Fruit fly (Drosophila melanogaster) whole organism, embryonic: ENCODE data around the gene CG14961.

Experiments
- Bteb2 ChIP-seq: fragments of 200-800 bp; sonication (Bioruptor generic); optimal IDR thresholded peaks from 2 replicates; lab custom pipeline; 2016; ENCODE audit warnings: missing biosample characterization, missing genetic modification characterization
- CG10654 ChIP-seq: fragments of 200-800 bp; sonication (Bioruptor generic); optimal IDR thresholded peaks from 2 replicates; lab custom pipeline; 2016; ENCODE audit warnings: missing biosample characterization, missing genetic modification characterization
- CG11560 ChIP-seq: fragments of 200-800 bp; sonication (Bioruptor generic); IDR thresholded peaks from 3 replicates; pipeline ENCODE4 v1.3.6; 2022; ENCODE audit warnings: missing biosample characterization, missing genetic modification characterization
- CG13287 ChIP-seq: fragments of 200-800 bp; sonication (Bioruptor generic); IDR thresholded peaks from 2 replicates; pipeline ENCODE4 v1.3.6; 2022; ENCODE audit warnings: missing biosample characterization, missing genetic modification characterization; ENCODE audit not compliant: partially characterized antibody
- CG13775 ChIP-seq: fragments of 200-800 bp; sonication (Bioruptor generic); optimal IDR thresholded peaks from 3 replicates; lab custom pipeline; 2017; ENCODE audit warnings: missing biosample characterization, mild to moderate bottlenecking, missing genetic modification characterization
- CG14860 ChIP-seq: fragments of 200-800 bp; sonication (Bioruptor generic); IDR thresholded peaks from 3 replicates; pipeline ENCODE4 v1.3.6; 2022; ENCODE audit warnings: missing biosample characterization, missing genetic modification characterization; ENCODE audit not compliant: partially characterized antibody
- CG16815 ChIP-seq: fragments of 200-800 bp; sonication (Bioruptor generic); optimal IDR thresholded peaks from 3 replicates; lab custom pipeline; 2017; ENCODE audit warnings: missing biosample characterization, mild to moderate bottlenecking, missing genetic modification characterization
- CG17568 ChIP-seq: fragments of 200-800 bp; sonication (Bioruptor generic); optimal IDR thresholded peaks from 2 replicates; lab custom pipeline; 2018; ENCODE audit warnings: missing biosample characterization, mild to moderate bottlenecking, missing genetic modification characterization, moderate library complexity
- CG17829 ChIP-seq: fragments of 200-800 bp; optimal IDR thresholded peaks from 2 replicates; lab custom pipeline; 2019; ENCODE audit warnings: missing biosample characterization, mild to moderate bottlenecking, missing genetic modification characterization, moderate library complexity
- CG1832 ChIP-seq: fragments of 200-800 bp; sonication (Bioruptor generic); optimal IDR thresholded peaks from 2 replicates; lab custom pipeline; 2017; ENCODE audit warnings: missing biosample characterization, mild to moderate bottlenecking, missing genetic modification characterization, inconsistent platforms
- CG30431 ChIP-seq: fragments of 200-800 bp; sonication (Bioruptor generic); optimal IDR thresholded peaks from 2 replicates; lab custom pipeline; 2017; ENCODE audit warnings: missing biosample characterization, missing genetic modification characterization
- CG32772 ChIP-seq: fragments of 200-800 bp; sonication (Bioruptor generic); IDR thresholded peaks from 2 replicates; pipeline ENCODE4 v1.3.6; 2022; ENCODE audit warnings: missing biosample characterization, missing genetic modification characterization
- CG6683 ChIP-seq: fragments of 200-800 bp; sonication (Bioruptor generic); optimal IDR thresholded peaks from 2 replicates; lab custom pipeline; 2017; ENCODE audit warnings: missing biosample characterization, mild to moderate bottlenecking, missing genetic modification characterization, missing genetic modification reagents
- CG6791 ChIP-seq: fragments of 200-800 bp; sonication (Bioruptor generic); IDR thresholded peaks from 3 replicates; pipeline ENCODE4 v1.3.6; 2022; ENCODE audit warnings: missing biosample characterization, missing genetic modification characterization; ENCODE audit not compliant: partially characterized antibody
- CG7271 ChIP-seq: fragments of 200-800 bp; sonication (Bioruptor generic); optimal IDR thresholded peaks from 2 replicates; lab custom pipeline; 2018; ENCODE audit warnings: missing biosample characterization, mild to moderate bottlenecking, missing genetic modification characterization, moderate library complexity
- Chrac-16 ChIP-seq: fragments of 200-800 bp; sonication (Bioruptor generic); optimal IDR thresholded peaks from 3 replicates; lab custom pipeline; 2016; ENCODE audit warnings: missing biosample characterization, missing genetic modification characterization
- CkIIα-i1 ChIP-seq: fragments of 200-800 bp; sonication (Bioruptor generic); IDR thresholded peaks from 2 replicates; pipeline ENCODE4 v1.3.6; 2022; ENCODE audit warnings: missing biosample characterization, missing genetic modification characterization
- CrebB ChIP-seq: fragments of 200-800 bp; sonication (Bioruptor generic); optimal IDR thresholded peaks from 3 replicates; lab custom pipeline; 2018; ENCODE audit warnings: missing biosample characterization, mild to moderate bottlenecking, missing genetic modification characterization
- Dfd ChIP-seq, 2 experiments: fragments of >200 bp; optimal IDR thresholded peaks; 2 replicates each; lab custom pipeline; 2017; ENCODE audit warnings: missing biosample characterization in 2 of 2, missing genetic modification characterization in 2 of 2
- Drgx ChIP-seq: fragments of 200-800 bp; sonication (Bioruptor generic); IDR thresholded peaks from 2 replicates; pipeline ENCODE4 v1.3.6; 2022; ENCODE audit warnings: missing biosample characterization, missing genetic modification characterization
- Eip74EF ChIP-seq, 2 experiments: fragments of 200-800 bp in 1 of 2; fragments of >200 bp in 1 of 2; sonication (Bioruptor generic) in 1 of 2; optimal IDR thresholded peaks; 2 replicates each; lab custom pipeline; 2017 to 2019; ENCODE audit warnings: missing biosample characterization in 2 of 2, missing genetic modification characterization in 2 of 2, mild to moderate bottlenecking in 1 of 2, moderate library complexity in 1 of 2
- Ets65A ChIP-seq: fragments of 200-800 bp; sonication (Bioruptor generic); peaks from one replicate; lab custom pipeline; 2016; ENCODE audit warnings: missing biosample characterization, missing genetic modification characterization
- Fer1 ChIP-seq: fragments of 200-800 bp; sonication (Bioruptor generic); optimal IDR thresholded peaks from 2 replicates; lab custom pipeline; 2017; ENCODE audit warnings: missing biosample characterization, mild to moderate bottlenecking, missing genetic modification characterization
- Fer2 ChIP-seq: fragments of 200-800 bp; sonication (Bioruptor generic); optimal IDR thresholded peaks from 2 replicates; lab custom pipeline; 2018; ENCODE audit warnings: missing biosample characterization, mild to moderate bottlenecking, missing genetic modification characterization, moderate library complexity
- HHEX ChIP-seq: fragments of 200-800 bp; sonication (Bioruptor generic); optimal IDR thresholded peaks from 3 replicates; lab custom pipeline; 2017; ENCODE audit warnings: missing biosample characterization, mild to moderate bottlenecking, missing genetic modification characterization, missing genetic modification reagents
- Nf-YB ChIP-seq: fragments of 200-800 bp; sonication (Bioruptor generic); optimal IDR thresholded peaks from 3 replicates; lab custom pipeline; 2019; ENCODE audit warnings: missing biosample characterization, mild to moderate bottlenecking, missing genetic modification characterization, moderate library complexity
- Oaz ChIP-seq: fragments of 200-800 bp; sonication (Bioruptor generic); IDR thresholded peaks from 2 replicates; pipeline ENCODE4 v1.3.6; 2022; ENCODE audit warnings: missing biosample characterization, missing genetic modification characterization
- Scr ChIP-seq: fragments of 200-800 bp; sonication (Bioruptor generic); IDR thresholded peaks from 2 replicates; pipeline ENCODE4 v1.3.6; 2022; ENCODE audit warnings: missing biosample characterization, missing genetic modification characterization; ENCODE audit not compliant: partially characterized antibody
- Side ChIP-seq: fragments of 200-800 bp; sonication (Bioruptor generic); optimal IDR thresholded peaks from 2 replicates; lab custom pipeline; 2016; ENCODE audit warnings: missing biosample characterization, missing genetic modification characterization
- croc ChIP-seq: fragments of 200-800 bp; sonication (Bioruptor generic); conservative IDR thresholded peaks from 3 replicates; pipeline ENCODE4 v1.3.6; 2022; ENCODE audit warnings: missing biosample characterization, missing genetic modification characterization
- crp ChIP-seq, 2 experiments: fragments of 200-800 bp; sonication (Bioruptor generic); optimal IDR thresholded peaks; 2 replicates in 1 of 2; 3 replicates in 1 of 2; lab custom pipeline; 2017; ENCODE audit warnings: missing biosample characterization in 2 of 2, missing genetic modification characterization in 2 of 2, mild to moderate bottlenecking in 1 of 2, moderate library complexity in 1 of 2
- fd102C ChIP-seq: fragments of 200-800 bp; sonication (Bioruptor generic); optimal IDR thresholded peaks from 2 replicates; lab custom pipeline; 2018; ENCODE audit warnings: missing biosample characterization, mild to moderate bottlenecking, missing genetic modification characterization, moderate library complexity
- fru ChIP-seq: fragments of >200 bp; optimal IDR thresholded peaks from 2 replicates; lab custom pipeline; 2017
- gt ChIP-seq: fragments of 200-800 bp; sonication (Bioruptor generic); IDR thresholded peaks from 2 replicates; pipeline ENCODE4 v1.3.6; 2022; ENCODE audit warnings: missing biosample characterization, missing genetic modification characterization
- ken ChIP-seq: fragments of 200-800 bp; sonication (Bioruptor generic); IDR thresholded peaks from 3 replicates; pipeline ENCODE4 v1.3.6; 2022; ENCODE audit warnings: missing biosample characterization, missing genetic modification characterization
- lbe ChIP-seq: fragments of 200-800 bp; sonication (Bioruptor generic); optimal IDR thresholded peaks from 2 replicates; lab custom pipeline; 2016; ENCODE audit warnings: missing biosample characterization, mild to moderate bottlenecking, missing genetic modification characterization
- nom ChIP-seq: fragments of 200-800 bp; sonication (Bioruptor generic); optimal IDR thresholded peaks from 2 replicates; lab custom pipeline; 2017; ENCODE audit warnings: missing biosample characterization, missing genetic modification characterization, mild to moderate bottlenecking, moderate library complexity, missing genetic modification reagents
- onecut ChIP-seq: fragments of 200-800 bp; sonication (Bioruptor generic); IDR thresholded peaks from 2 replicates; pipeline ENCODE4 v1.3.6; 2022; ENCODE audit warnings: missing biosample characterization, missing genetic modification characterization
- p53 ChIP-seq: fragments of 200-800 bp; sonication (Bioruptor generic); optimal IDR thresholded peaks from 2 replicates; lab custom pipeline; 2016; ENCODE audit warnings: missing biosample characterization, missing genetic modification characterization
- pb ChIP-seq: fragments of 200-800 bp; sonication (Bioruptor generic); optimal IDR thresholded peaks from 3 replicates; lab custom pipeline; 2016; ENCODE audit warnings: missing biosample characterization, missing genetic modification characterization
- pho ChIP-seq: fragments of 200-800 bp; sonication (Bioruptor generic); optimal IDR thresholded peaks from 2 replicates; lab custom pipeline; 2016; ENCODE audit warnings: missing biosample characterization, missing genetic modification characterization
- phol ChIP-seq: fragments of 200-800 bp; sonication (Bioruptor generic); optimal IDR thresholded peaks from 3 replicates; lab custom pipeline; 2018; ENCODE audit warnings: missing biosample characterization, mild to moderate bottlenecking, missing genetic modification characterization, moderate library complexity
- pita ChIP-seq: fragments of 200-800 bp; sonication (Bioruptor generic); optimal IDR thresholded peaks from 2 replicates; lab custom pipeline; 2017; ENCODE audit warnings: missing biosample characterization, mild to moderate bottlenecking, missing genetic modification characterization
- psq ChIP-seq: fragments of 200-800 bp; sonication (Bioruptor generic); optimal IDR thresholded peaks from 2 replicates; lab custom pipeline; 2017; ENCODE audit warnings: missing biosample characterization, missing genetic modification characterization
- pzg ChIP-seq: fragments of 200-800 bp; sonication (Bioruptor generic); optimal IDR thresholded peaks from 3 replicates; lab custom pipeline; 2018; ENCODE audit warnings: missing biosample characterization, mild to moderate bottlenecking, missing genetic modification characterization, moderate library complexity
- row ChIP-seq: fragments of 200-800 bp; sonication (Bioruptor generic); IDR thresholded peaks from 3 replicates; pipeline ENCODE4 v1.3.6; 2022; ENCODE audit warnings: missing biosample characterization, missing genetic modification characterization
- so ChIP-seq: fragments of 200-800 bp; sonication (Bioruptor generic); IDR thresholded peaks from 3 replicates; pipeline ENCODE4 v1.3.6; 2022; ENCODE audit warnings: missing biosample characterization, missing genetic modification characterization
- sqz ChIP-seq: fragments of 200-800 bp; sonication (Bioruptor generic); optimal IDR thresholded peaks from 3 replicates; lab custom pipeline; 2018; ENCODE audit warnings: missing biosample characterization, mild to moderate bottlenecking, missing genetic modification characterization
- ssp ChIP-seq: fragments of 200-800 bp; sonication (Bioruptor generic); IDR thresholded peaks from 2 replicates; pipeline ENCODE4 v1.3.6; 2022; ENCODE audit warnings: missing biosample characterization, missing genetic modification characterization
- trh ChIP-seq: fragments of 200-800 bp; sonication (Bioruptor generic); optimal IDR thresholded peaks from 2 replicates; lab custom pipeline; 2016; ENCODE audit warnings: missing biosample characterization, missing genetic modification characterization
- zen ChIP-seq: fragments of 200-800 bp; sonication (Bioruptor generic); optimal IDR thresholded peaks from 3 replicates; lab custom pipeline; 2018; ENCODE audit warnings: missing biosample characterization, mild to moderate bottlenecking, missing genetic modification characterization, moderate library complexity

CG14961 gene

dm6 chr3L:3334784-3335183, 4.9 kb downstream of the CG14961 start, which contains the start of gene CG14969 (continued):
- TF ChIP-seq nom (GFP tag; lab: Kevin White, UChicago): no peak
- no peak for TF ChIP-seq croc (GFP tag; lab: Robert Waterston, UW)
- no peak for TF ChIP-seq CG13775 (GFP tag; lab: Kevin White, UChicago)
- TF ChIP-seq onecut: no peak
- TF ChIP-seq ken (GFP tag; lab: Robert Waterston, UW): no peak
- TF ChIP-seq CG30431 (GFP tag; lab: Kevin White, UChicago): no peak
- TF ChIP-seq Oaz (GFP tag; lab: Robert Waterston, UW): no peak
- no peak for TF ChIP-seq CG10654 (GFP tag; lab: Kevin White, UChicago)
- TF ChIP-seq Fer2 (tag; lab: Kevin White, UChicago): no peak
- TF ChIP-seq Eip74EF (GFP tag; optimal IDR thresholded peaks at IDR 0.05; lab: Kevin White, UChicago): no peak
- peak; percentile 67 for TF ChIP-seq CG13287 (GFP tag; lab: Robert Waterston, UW)
- TF ChIP-seq CG32772 (GFP tag; lab: Robert Waterston, UW): no peak
- TF ChIP-seq HHEX (GFP tag; lab: Kevin White, UChicago): no peak
- TF ChIP-seq lbe (GFP tag; lab: Kevin White, UChicago): no peak
- no peak for TF ChIP-seq CG6683
- peak; percentile 29 for TF ChIP-seq Ets65A (GFP tag; lab: Kevin White, UChicago)
- TF ChIP-seq CG14860 (GFP tag; lab: Robert Waterston, UW): peak; percentile 46; the same call in 1 of the 3 replicates
- no peak for TF ChIP-seq fru (lab: Kevin White, UChicago)
- TF ChIP-seq Chrac-16: no peak
- TF ChIP-seq p53 (GFP tag; lab: Kevin White, UChicago): no peak
- no peak for TF ChIP-seq CG17829
- TF ChIP-seq pb (GFP tag; lab: Kevin White, UChicago): no peak
- no peak for TF ChIP-seq Nf-YB
- TF ChIP-seq fd102C (GFP tag; lab: Kevin White, UChicago): no peak
- TF ChIP-seq CG11560 (tag; lab: Robert Waterston, UW): no peak
- TF ChIP-seq Drgx (GFP tag; lab: Robert Waterston, UW): no peak
- no peak for TF ChIP-seq gt (GFP tag; lab: Robert Waterston, UW)
- TF ChIP-seq CkIIα-i1 (GFP tag; lab: Robert Waterston, UW): no peak
- TF ChIP-seq sqz (GFP tag; lab: Kevin White, UChicago): no peak
- no peak for TF ChIP-seq CG16815 (GFP tag; lab: Kevin White, UChicago)
- no peak for TF ChIP-seq crp (GFP tag; optimal IDR thresholded peaks at IDR 0.05; lab: Kevin White, UChicago)
- TF ChIP-seq Bteb2 (GFP tag; lab: Kevin White, UChicago): no peak
- no peak for TF ChIP-seq CrebB (tag; lab: Kevin White, UChicago)
- peak; percentile 24 for TF ChIP-seq phol (tag; lab: Kevin White, UChicago)
- TF ChIP-seq CG1832 (GFP tag; lab: Kevin White, UChicago): no peak
- TF ChIP-seq CG6791 (GFP tag; lab: Robert Waterston, UW): no peak
- TF ChIP-seq pho (GFP tag; lab: Kevin White, UChicago): no peak
- peak; percentile 13; the same call in 1 of the 3 replicates for TF ChIP-seq row (GFP tag; lab: Robert Waterston, UW)
- TF ChIP-seq Fer1: no peak
- TF ChIP-seq zen (tag; lab: Kevin White, UChicago): peak; percentile 35
- no peak for TF ChIP-seq so (GFP tag; lab: Robert Waterston, UW)
- TF ChIP-seq Scr (GFP tag; lab: Robert Waterston, UW): peak; percentile 49; the same call in 1 of the 2 replicates
- no peak for TF ChIP-seq CG7271
- TF ChIP-seq Side (GFP tag; lab: Kevin White, UChicago): no peak
- no peak for TF ChIP-seq ssp (GFP tag; lab: Robert Waterston, UW)
- no peak for TF ChIP-seq Dfd (GFP tag; optimal IDR thresholded peaks at IDR 0.05; lab: Kevin White, UChicago)
- no peak for TF ChIP-seq CG17568 (GFP tag; lab: Kevin White, UChicago)
- TF ChIP-seq psq (GFP tag; lab: Kevin White, UChicago): no peak
- TF ChIP-seq pzg (GFP tag; lab: Kevin White, UChicago): peak; percentile 67
- no peak for TF ChIP-seq pita (GFP tag; lab: Kevin White, UChicago)
- no peak for TF ChIP-seq trh (GFP tag; lab: Kevin White, UChicago)
